Fruit fly (Drosophila melanogaster) whole organism, embryonic: ENCODE data around the gene ninaG.

ENCODE experiments used
- CG10147 ChIP-seq: fragments of 200-800 bp; sonication (Bioruptor generic); optimal IDR thresholded peaks from 2 replicates; lab custom pipeline; 2019; ENCODE audit warnings: missing biosample characterization, mild to moderate bottlenecking, missing genetic modification characterization, moderate library complexity
- CG10274 ChIP-seq: fragments of 200-800 bp; sonication (Bioruptor generic); optimal IDR thresholded peaks from 3 replicates; lab custom pipeline; 2017; ENCODE audit warnings: missing biosample characterization, mild to moderate bottlenecking, missing genetic modification characterization
- CG13287 ChIP-seq: fragments of 200-800 bp; sonication (Bioruptor generic); IDR thresholded peaks from 2 replicates; pipeline ENCODE4 v1.3.6; 2022; ENCODE audit warnings: missing biosample characterization, missing genetic modification characterization; ENCODE audit not compliant: partially characterized antibody
- CG13424 ChIP-seq: fragments of 200-800 bp; sonication (Bioruptor generic); optimal IDR thresholded peaks from 2 replicates; lab custom pipeline; 2019; ENCODE audit warnings: missing biosample characterization, mild to moderate bottlenecking, missing genetic modification characterization, moderate library complexity
- CG13894 ChIP-seq: fragments of 200-800 bp; sonication (Bioruptor generic); optimal IDR thresholded peaks from 3 replicates; lab custom pipeline; 2018; ENCODE audit warnings: missing biosample characterization, mild to moderate bottlenecking, missing genetic modification characterization, moderate library complexity
- CG14014 ChIP-seq: fragments of 200-800 bp; sonication (Bioruptor generic); IDR thresholded peaks from 2 replicates; pipeline ENCODE4 v1.3.6; 2022; ENCODE audit warnings: missing biosample characterization, missing genetic modification characterization
- CG15514 ChIP-seq: fragments of 200-800 bp; sonication (Bioruptor generic); optimal IDR thresholded peaks from 3 replicates; lab custom pipeline; 2017; ENCODE audit warnings: missing biosample characterization, missing genetic modification characterization, mild to moderate bottlenecking, moderate library complexity, missing genetic modification reagents
- CG16863 ChIP-seq: fragments of 200-800 bp; sonication (Bioruptor generic); optimal IDR thresholded peaks from 3 replicates; lab custom pipeline; 2016; ENCODE audit warnings: missing biosample characterization, missing genetic modification characterization
- CG17361 ChIP-seq: fragments of 200-800 bp; sonication (Bioruptor generic); IDR thresholded peaks from 3 replicates; pipeline ENCODE4 v1.3.6; 2022; ENCODE audit warnings: missing biosample characterization, missing genetic modification characterization
- CG17568 ChIP-seq: fragments of 200-800 bp; sonication (Bioruptor generic); optimal IDR thresholded peaks from 2 replicates; lab custom pipeline; 2018; ENCODE audit warnings: missing biosample characterization, mild to moderate bottlenecking, missing genetic modification characterization, moderate library complexity
- CG18619 ChIP-seq: fragments of 200-800 bp; sonication (Bioruptor generic); optimal IDR thresholded peaks from 3 replicates; lab custom pipeline; 2017; ENCODE audit warnings: missing biosample characterization, mild to moderate bottlenecking, missing genetic modification characterization
- CG30020 ChIP-seq: fragments of 200-800 bp; optimal IDR thresholded peaks from 2 replicates; lab custom pipeline; 2019; ENCODE audit warnings: missing biosample characterization, mild to moderate bottlenecking, missing genetic modification characterization, moderate library complexity
- CG31388 ChIP-seq: fragments of 200-800 bp; sonication (Bioruptor generic); optimal IDR thresholded peaks from 2 replicates; lab custom pipeline; 2016; ENCODE audit warnings: missing biosample characterization, missing genetic modification characterization
- CG32767 ChIP-seq: fragments of 200-800 bp; sonication (Bioruptor generic); IDR thresholded peaks from 2 replicates; pipeline ENCODE4 v1.3.6; 2022; ENCODE audit warnings: missing biosample characterization, missing genetic modification characterization
- CG4617 ChIP-seq: fragments of 200-800 bp; sonication (Bioruptor generic); optimal IDR thresholded peaks from 3 replicates; lab custom pipeline; 2016; ENCODE audit warnings: missing biosample characterization, missing genetic modification characterization, borderline replicate concordance
- CG7556 ChIP-seq: fragments of 200-800 bp; sonication (Bioruptor generic); optimal IDR thresholded peaks from 2 replicates; lab custom pipeline; 2017; ENCODE audit warnings: missing biosample characterization, mild to moderate bottlenecking, missing genetic modification characterization
- CG7963 ChIP-seq: fragments of 200-800 bp; sonication (Bioruptor generic); IDR thresholded peaks from 3 replicates; pipeline ENCODE4 v1.3.6; 2022; ENCODE audit warnings: missing biosample characterization, missing genetic modification characterization; ENCODE audit not compliant: partially characterized antibody
- CG8388 ChIP-seq: fragments of 200-800 bp; sonication (Bioruptor generic); optimal IDR thresholded peaks from 2 replicates; lab custom pipeline; 2019; ENCODE audit warnings: missing biosample characterization, mild to moderate bottlenecking, missing genetic modification characterization, moderate library complexity
- CG9797 ChIP-seq: fragments of 200-800 bp; sonication (Bioruptor generic); optimal IDR thresholded peaks from 3 replicates; lab custom pipeline; 2018; ENCODE audit warnings: missing biosample characterization, mild to moderate bottlenecking, missing genetic modification characterization
- CG9817 ChIP-seq: fragments of 200-800 bp; sonication (Bioruptor generic); optimal IDR thresholded peaks from 2 replicates; lab custom pipeline; 2018; ENCODE audit warnings: missing biosample characterization, mild to moderate bottlenecking, missing genetic modification characterization, moderate library complexity
- Camta ChIP-seq: fragments of 200-800 bp; sonication (Bioruptor generic); optimal IDR thresholded peaks from 2 replicates; lab custom pipeline; 2016; ENCODE audit warnings: missing biosample characterization, missing genetic modification characterization
- Deaf1 ChIP-seq: fragments of 200-800 bp; optimal IDR thresholded peaks from 3 replicates; lab custom pipeline; 2019; ENCODE audit warnings: missing biosample characterization, mild to moderate bottlenecking, missing genetic modification characterization, moderate library complexity
- Ets65A ChIP-seq: fragments of 200-800 bp; sonication (Bioruptor generic); peaks from one replicate; lab custom pipeline; 2016; ENCODE audit warnings: missing biosample characterization, missing genetic modification characterization
- Ets97D ChIP-seq: fragments of 200-800 bp; sonication (Bioruptor generic); optimal IDR thresholded peaks from 3 replicates; lab custom pipeline; 2016; ENCODE audit warnings: missing biosample characterization, missing genetic modification characterization
- H2.0 ChIP-seq: fragments of 200-800 bp; sonication (Bioruptor generic); IDR thresholded peaks from 2 replicates; pipeline ENCODE4 v1.3.6; 2022; ENCODE audit warnings: missing biosample characterization, missing genetic modification characterization
- HHEX ChIP-seq: fragments of 200-800 bp; sonication (Bioruptor generic); optimal IDR thresholded peaks from 3 replicates; lab custom pipeline; 2017; ENCODE audit warnings: missing biosample characterization, mild to moderate bottlenecking, missing genetic modification characterization, missing genetic modification reagents
- MTF-1 ChIP-seq: fragments of 200-800 bp; sonication (Bioruptor generic); optimal IDR thresholded peaks from 2 replicates; lab custom pipeline; 2018; ENCODE audit warnings: missing biosample characterization, mild to moderate bottlenecking, missing genetic modification characterization, borderline replicate concordance
- Side ChIP-seq: fragments of 200-800 bp; sonication (Bioruptor generic); optimal IDR thresholded peaks from 2 replicates; lab custom pipeline; 2016; ENCODE audit warnings: missing biosample characterization, missing genetic modification characterization
- Usf ChIP-seq: fragments of 200-800 bp; sonication (Bioruptor generic); optimal IDR thresholded peaks from 2 replicates; lab custom pipeline; 2017; ENCODE audit warnings: missing genotype, missing biosample characterization, missing genetic modification characterization
- Xrp1 ChIP-seq: fragments of 200-800 bp; sonication (Bioruptor generic); IDR thresholded peaks from 2 replicates; pipeline ENCODE4 v1.3.6; 2022; ENCODE audit warnings: missing biosample characterization, missing genetic modification characterization
- ara ChIP-seq: fragments of 200-800 bp; sonication (Bioruptor generic); IDR thresholded peaks from 2 replicates; pipeline ENCODE4 v1.3.6; 2022; ENCODE audit warnings: missing biosample characterization, missing genetic modification characterization
- ase ChIP-seq: fragments of 200-800 bp; sonication (Bioruptor generic); IDR thresholded peaks from 3 replicates; pipeline ENCODE4 v1.3.6; 2022; ENCODE audit warnings: missing biosample characterization, missing genetic modification characterization
- bbx ChIP-seq: fragments of 200-800 bp; sonication (Bioruptor generic); IDR thresholded peaks from 2 replicates; pipeline ENCODE4 v1.3.6; 2022; ENCODE audit warnings: missing biosample characterization, missing genetic modification characterization; ENCODE audit not compliant: partially characterized antibody
- dm ChIP-seq: fragments of 200-800 bp; sonication (Bioruptor generic); optimal IDR thresholded peaks from 3 replicates; lab custom pipeline; 2016; ENCODE audit warnings: missing biosample characterization, missing genetic modification characterization
- fd102C ChIP-seq: fragments of 200-800 bp; sonication (Bioruptor generic); optimal IDR thresholded peaks from 2 replicates; lab custom pipeline; 2018; ENCODE audit warnings: missing biosample characterization, mild to moderate bottlenecking, missing genetic modification characterization, moderate library complexity
- fd64A ChIP-seq: fragments of 200-800 bp; sonication (Bioruptor generic); optimal IDR thresholded peaks from 3 replicates; lab custom pipeline; 2018; ENCODE audit warnings: missing biosample characterization, mild to moderate bottlenecking, missing genetic modification characterization
- fru ChIP-seq: fragments of >200 bp; optimal IDR thresholded peaks from 2 replicates; lab custom pipeline; 2017
- gce ChIP-seq: fragments of 200-800 bp; sonication (Bioruptor generic); IDR thresholded peaks from 3 replicates; pipeline ENCODE4 v1.3.6; 2022; ENCODE audit warnings: missing biosample characterization, missing genetic modification characterization
- inv ChIP-seq: fragments of 200-800 bp; sonication (Bioruptor generic); IDR thresholded peaks from 2 replicates; pipeline ENCODE4 v1.3.6; 2022; ENCODE audit warnings: missing biosample characterization, missing genetic modification characterization; ENCODE audit not compliant: partially characterized antibody
- ken ChIP-seq: fragments of 200-800 bp; sonication (Bioruptor generic); IDR thresholded peaks from 3 replicates; pipeline ENCODE4 v1.3.6; 2022; ENCODE audit warnings: missing biosample characterization, missing genetic modification characterization
- klu ChIP-seq: fragments of 200-800 bp; sonication (Bioruptor generic); IDR thresholded peaks from 2 replicates; pipeline ENCODE4 v1.3.6; 2022; ENCODE audit warnings: missing biosample characterization, missing genetic modification characterization
- kni ChIP-seq: fragments of 200-800 bp; sonication (Bioruptor generic); optimal IDR thresholded peaks from 3 replicates; lab custom pipeline; 2017; ENCODE audit warnings: mild to moderate bottlenecking, missing biosample characterization, missing genetic modification reagents, missing genetic modification characterization
- lab ChIP-seq: fragments of 200-800 bp; sonication (Bioruptor generic); optimal IDR thresholded peaks from 3 replicates; lab custom pipeline; 2017; ENCODE audit warnings: missing biosample characterization, missing genetic modification characterization, mild to moderate bottlenecking, moderate library complexity, missing genetic modification reagents
- luna ChIP-seq: fragments of 200-800 bp; sonication (Bioruptor generic); optimal IDR thresholded peaks from 2 replicates; lab custom pipeline; 2016; ENCODE audit warnings: missing biosample characterization, missing genetic modification characterization
- salm ChIP-seq: fragments of 200-800 bp; sonication (Bioruptor generic); optimal IDR thresholded peaks from 2 replicates; lab custom pipeline; 2018; ENCODE audit warnings: missing biosample characterization, mild to moderate bottlenecking, missing genetic modification characterization
- seq ChIP-seq: fragments of 200-800 bp; sonication (Bioruptor generic); IDR thresholded peaks from 2 replicates; pipeline ENCODE4 v1.3.6; 2022; ENCODE audit warnings: missing biosample characterization, missing genetic modification characterization
- sr ChIP-seq: fragments of 200-800 bp; sonication (Bioruptor generic); IDR thresholded peaks from 3 replicates; pipeline ENCODE4 v1.3.6; 2022; ENCODE audit warnings: missing biosample characterization, missing genetic modification characterization
- sug ChIP-seq: fragments of 200-800 bp; optimal IDR thresholded peaks from 2 replicates; lab custom pipeline; 2019; ENCODE audit warnings: missing biosample characterization, mild to moderate bottlenecking, missing genetic modification characterization, moderate library complexity
- unpg ChIP-seq: fragments of 200-800 bp; sonication (Bioruptor generic); optimal IDR thresholded peaks from 3 replicates; lab custom pipeline; 2018; ENCODE audit warnings: missing biosample characterization, mild to moderate bottlenecking, missing genetic modification characterization, moderate library complexity
- usp ChIP-seq: fragments of >200 bp; optimal IDR thresholded peaks from 2 replicates; lab custom pipeline; 2017; ENCODE audit warnings: missing biosample characterization, missing genetic modification characterization

Gene ninaG

DNA sequence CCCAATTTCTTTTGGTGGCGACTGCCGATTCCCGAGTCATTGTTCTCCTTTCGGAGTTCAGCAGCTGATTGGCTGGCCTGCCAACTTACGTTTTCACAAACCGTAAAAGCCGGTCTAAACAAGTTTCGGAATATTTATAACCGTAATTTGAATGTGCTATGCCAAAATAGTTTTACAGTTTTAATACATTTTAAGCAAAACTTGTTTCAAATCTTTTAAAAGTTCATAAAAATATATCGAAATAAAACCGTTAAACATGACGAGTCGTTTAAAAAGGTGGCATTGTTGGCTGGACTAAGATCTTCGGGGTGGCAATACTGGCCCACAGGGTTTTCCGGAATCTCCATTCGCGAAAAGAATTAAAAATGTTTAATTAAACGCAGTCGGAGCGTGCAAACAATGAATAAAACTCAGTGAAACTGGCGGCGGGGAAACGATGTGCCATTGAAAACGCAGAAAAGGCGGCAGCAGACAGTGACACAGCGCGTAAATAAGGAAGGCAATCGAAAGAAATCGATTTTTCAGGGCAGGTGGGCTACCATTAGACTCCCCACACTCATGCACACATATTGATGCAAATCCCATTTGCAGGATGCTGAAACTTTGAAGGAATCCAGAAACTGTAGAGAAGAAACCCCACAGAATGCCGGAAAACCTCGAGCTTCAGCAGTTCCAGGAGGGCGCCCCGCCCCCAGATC is 14.2 kb upstream of the ninaG start, which contains the start of the genes Exd2 and CG5281 (continued):
- TF ChIP-seq unpg (GFP tag; lab: Kevin White, UChicago) (peak; percentile 65), gce (GFP tag; lab: Robert Waterston, UW) (no peak), ken (0 out of 3 replicates have a peak, but pooled peaks have one; percentile 38), H2.0 (GFP tag; lab: Robert Waterston, UW) (no peak; the same call in 1 of the 2 replicates), kni (GFP tag; lab: Kevin White, UChicago) (peak; percentile 54), Deaf1 (tag; lab: Kevin White, UChicago) (peak; percentile 73), CG10274 (GFP tag; lab: Kevin White, UChicago) (no peak), CG30020 (tag; lab: Kevin White, UChicago) (peak; percentile 55), CG13287 (GFP tag; lab: Robert Waterston, UW) (peak; percentile 54; the same call in 1 of the 2 replicates), CG8388 (peak; percentile 39), CG15514 (GFP tag; lab: Kevin White, UChicago) (peak; percentile 74), Usf (GFP tag; lab: Kevin White, UChicago) (no peak), luna (no peak), ase (GFP tag; lab: Robert Waterston, UW) (no peak), klu (no peak), CG17361 (GFP tag; lab: Robert Waterston, UW) (peak; percentile 64; the same call in 2 of the 3 replicates), ara (GFP tag; lab: Robert Waterston, UW) (no peak), CG9817 (tag; lab: Kevin White, UChicago) (peak; percentile 50), CG16863 (GFP tag; lab: Kevin White, UChicago) (peak; percentile 53), MTF-1 (GFP tag; lab: Kevin White, UChicago) (peak; percentile 39), fd64A (GFP tag; lab: Kevin White, UChicago) (no peak), usp (GFP tag; lab: Kevin White, UChicago) (no peak), CG9797 (GFP tag; lab: Kevin White, UChicago) (peak; percentile 36), HHEX (GFP tag; lab: Kevin White, UChicago) (peak; percentile 45), Ets65A (GFP tag; lab: Kevin White, UChicago) (peak; percentile 96), CG7963 (GFP tag; lab: Robert Waterston, UW) (no peak), Side (peak; percentile 58), sr (GFP tag; lab: Robert Waterston, UW) (no peak), CG13894 (tag; lab: Kevin White, UChicago) (peak; percentile 17), CG17568 (GFP tag; lab: Kevin White, UChicago) (no peak), CG14014 (GFP tag; lab: Robert Waterston, UW) (no peak), dm (GFP tag; lab: Kevin White, UChicago) (peak; percentile 60), fru (lab: Kevin White, UChicago) (no peak), CG13424 (tag; lab: Kevin White, UChicago) (peak; percentile 66), seq (no peak), Camta (GFP tag; lab: Kevin White, UChicago) (peak; percentile 39), CG18619 (GFP tag; lab: Kevin White, UChicago) (peak; percentile 30), CG4617 (GFP tag; lab: Kevin White, UChicago) (peak; percentile 74), lab (GFP tag; lab: Kevin White, UChicago) (no peak), sug (tag; lab: Kevin White, UChicago) (peak; percentile 63), inv (GFP tag; lab: Robert Waterston, UW) (no peak), CG31388 (GFP tag; lab: Kevin White, UChicago) (no peak), CG32767 (GFP tag; lab: Robert Waterston, UW) (no peak), CG10147 (GFP tag; lab: Kevin White, UChicago) (peak; percentile 26), CG7556 (GFP tag; lab: Kevin White, UChicago) (peak; percentile 43), Xrp1 (GFP tag; lab: Robert Waterston, UW) (no peak), salm (tag; lab: Kevin White, UChicago) (peak; percentile 2), fd102C (GFP tag; lab: Kevin White, UChicago) (no peak), Ets97D (GFP tag; lab: Kevin White, UChicago) (peak; percentile 91), bbx (GFP tag; lab: Robert Waterston, UW) (no peak)
